Worm (Caenorhabditis elegans): ENCODE measurements around the gene Y39A1A.3.

Y39A1A.3 gene

ce11 chrIII:10636493-10637031 lies 40.3 kb upstream of the Y39A1A.3 start:
- TF ChIP-seq nhr-129 (tag; optimal IDR thresholded peaks at IDR 0.05) (peak; percentile 32), sma-9 (GFP tag; optimal IDR thresholded peaks at IDR 0.05) (peak; percentile 41), sma-9 (tag; optimal IDR thresholded peaks at IDR 0.05) (no peak), fos-1 (tag; optimal IDR thresholded peaks at IDR 0.05) (peak; percentile 33), mab-5 (tag; optimal IDR thresholded peaks at IDR 0.05) (no peak), F13H6.1 (tag; optimal IDR thresholded peaks at IDR 0.05) (peak; percentile 82), nhr-23 (tag; optimal IDR thresholded peaks at IDR 0.05) (no peak), egl-27 (tag; optimal IDR thresholded peaks at IDR 0.05) (peak; percentile 32), blmp-1 (tag; optimal IDR thresholded peaks at IDR 0.05; ENCODE audit: insufficient read depth) (peak; percentile 44)

ce11 chrIII:10634576-10634975 lies 38.3 kb upstream of the Y39A1A.3 start:
- TF ChIP-seq gmeb-1 (tag; optimal IDR thresholded peaks at IDR 0.05) (no peak), skn-1 (tag; optimal IDR thresholded peaks at IDR 0.05) (no peak), R02D3.7 (tag; optimal IDR thresholded peaks at IDR 0.05) (no peak), ztf-4 (tag; optimal IDR thresholded peaks at IDR 0.05) (no peak), egl-27 (tag; optimal IDR thresholded peaks at IDR 0.05) (no peak), ztf-11 (tag; optimal IDR thresholded peaks at IDR 0.05) (no peak), nhr-6 (tag; optimal IDR thresholded peaks at IDR 0.05) (no peak), zag-1 (tag; optimal IDR thresholded peaks at IDR 0.05) (peak; percentile 17), nhr-11 (tag; optimal IDR thresholded peaks at IDR 0.05) (no peak), nhr-77 (tag; optimal IDR thresholded peaks at IDR 0.05) (no peak), alr-1 (tag; optimal IDR thresholded peaks at IDR 0.05) (no peak), blmp-1 (tag; optimal IDR thresholded peaks at IDR 0.05; ENCODE audit: insufficient read depth) (no peak), Y55F3AM.14 (GFP tag; optimal IDR thresholded peaks at IDR 0.05) (peak; percentile 57), fos-1 (tag; optimal IDR thresholded peaks at IDR 0.05) (peak; percentile 32), dmd-4 (tag; optimal IDR thresholded peaks at IDR 0.05) (no peak), mab-5 (tag; optimal IDR thresholded peaks at IDR 0.05) (no peak), sma-3 (GFP tag; optimal IDR thresholded peaks at IDR 0.05) (no peak), crh-2 (tag; optimal IDR thresholded peaks at IDR 0.05) (no peak), peb-1 (tag; optimal IDR thresholded peaks at IDR 0.05) (no peak)

- TF ChIP-seq F13H6.1 (tag; optimal IDR thresholded peaks at IDR 0.05) (peak; percentile 97), sem-4 (tag; optimal IDR thresholded peaks at IDR 0.05) (peak; percentile 87), nhr-21 (tag; optimal IDR thresholded peaks at IDR 0.05) (peak; percentile 87), nhr-12 (tag; optimal IDR thresholded peaks at IDR 0.05) (no peak), elt-1 (tag; optimal IDR thresholded peaks at IDR 0.05) (no peak), dmd-4 (tag; optimal IDR thresholded peaks at IDR 0.05) (no peak), ceh-16 (tag; optimal IDR thresholded peaks at IDR 0.05) (peak; percentile 92), nhr-6 (tag; optimal IDR thresholded peaks at IDR 0.05) (peak; percentile 54), nhr-10 (tag; optimal IDR thresholded peaks at IDR 0.05) (peak; percentile 4), crh-2 (tag; optimal IDR thresholded peaks at IDR 0.05) (peak; percentile 86), unc-62 (GFP tag; optimal IDR thresholded peaks at IDR 0.05) (peak; percentile 67), ama-1 (optimal IDR thresholded peaks at IDR 0.05) (no peak), fos-1 (tag; optimal IDR thresholded peaks at IDR 0.05) (peak; percentile 73), unc-55 (GFP tag; optimal IDR thresholded peaks at IDR 0.05) (peak; percentile 96), unc-39 (tag; optimal IDR thresholded peaks at IDR 0.05) (no peak), elt-3 (tag; optimal IDR thresholded peaks at IDR 0.05) (no peak), lsy-2 (tag; optimal IDR thresholded peaks at IDR 0.05) (peak; percentile 64 to 88), lin-13 (GFP tag; optimal IDR thresholded peaks at IDR 0.05) (peak; percentile 86), ztf-1 (GFP tag; conservative IDR thresholded peaks at IDR 0.05) (no peak), ztf-11 (tag; optimal IDR thresholded peaks at IDR 0.05) (no peak), alr-1 (tag; optimal IDR thresholded peaks at IDR 0.05) (no peak), skn-1 (tag; optimal IDR thresholded peaks at IDR 0.05) (no peak), nhr-23 (tag; optimal IDR thresholded peaks at IDR 0.05) (no peak), sma-9 (GFP tag; optimal IDR thresholded peaks at IDR 0.05) (peak; percentile 94), sma-9 (tag; optimal IDR thresholded peaks at IDR 0.05) (no peak), ZK546.5 (tag; optimal IDR thresholded peaks at IDR 0.05) (peak; percentile 17), lin-39 (tag; optimal IDR thresholded peaks at IDR 0.05) (no peak), C34F6.9 (tag; optimal IDR thresholded peaks at IDR 0.05) (peak; percentile 85), snpc-4 (tag; optimal IDR thresholded peaks at IDR 0.05) (peak; percentile 67), nhr-129 (tag; optimal IDR thresholded peaks at IDR 0.05) (peak; percentile 86), gmeb-1 (tag; optimal IDR thresholded peaks at IDR 0.05) (peak; percentile 54), egl-27 (tag; optimal IDR thresholded peaks at IDR 0.05) (peak; percentile 89), mab-5 (tag; optimal IDR thresholded peaks at IDR 0.05) (peak; percentile 90), R02D3.7 (tag; optimal IDR thresholded peaks at IDR 0.05) (no peak), sma-3 (GFP tag; optimal IDR thresholded peaks at IDR 0.05) (peak; percentile 91), nhr-77 (tag; optimal IDR thresholded peaks at IDR 0.05) (no peak), mdl-1 (tag; optimal IDR thresholded peaks at IDR 0.05) (peak; percentile 71 to 87), aly-2 (tag; optimal IDR thresholded peaks at IDR 0.05) (no peak), nhr-11 (tag; optimal IDR thresholded peaks at IDR 0.05) (no peak), peb-1 (tag; optimal IDR thresholded peaks at IDR 0.05) (no peak), zag-1 (tag; optimal IDR thresholded peaks at IDR 0.05) (peak; percentile 93), nhr-25 (tag; optimal IDR thresholded peaks at IDR 0.05) (peak; percentile 89), ztf-4 (tag; optimal IDR thresholded peaks at IDR 0.05) (peak; percentile 72), Y55F3AM.14 (GFP tag; optimal IDR thresholded peaks at IDR 0.05) (peak; percentile 93), lin-11 (tag; optimal IDR thresholded peaks at IDR 0.05) (peak; percentile 91)
These were observed 37.7 kb upstream of the Y39A1A.3 start for ce11 chrIII:10634034-10634433.

Data from whole organism, L2 larva.